Fruit fly (Drosophila melanogaster) ovary, adult (tissue): ENCODE data around the gene CG12112.
A peak's percentile ranks its signal among the peaks of the same experiment; 100 is the strongest.

ENCODE experiments used
- CG17801 ChIP-seq: fragments of 200-800 bp; optimal IDR thresholded peaks from 2 replicates; lab custom pipeline; 2019; ENCODE audit warnings: missing biosample characterization, mild to moderate bottlenecking, missing genetic modification characterization, moderate library complexity; ENCODE audit not compliant: partially characterized antibody

Gene CG12112

DNA sequence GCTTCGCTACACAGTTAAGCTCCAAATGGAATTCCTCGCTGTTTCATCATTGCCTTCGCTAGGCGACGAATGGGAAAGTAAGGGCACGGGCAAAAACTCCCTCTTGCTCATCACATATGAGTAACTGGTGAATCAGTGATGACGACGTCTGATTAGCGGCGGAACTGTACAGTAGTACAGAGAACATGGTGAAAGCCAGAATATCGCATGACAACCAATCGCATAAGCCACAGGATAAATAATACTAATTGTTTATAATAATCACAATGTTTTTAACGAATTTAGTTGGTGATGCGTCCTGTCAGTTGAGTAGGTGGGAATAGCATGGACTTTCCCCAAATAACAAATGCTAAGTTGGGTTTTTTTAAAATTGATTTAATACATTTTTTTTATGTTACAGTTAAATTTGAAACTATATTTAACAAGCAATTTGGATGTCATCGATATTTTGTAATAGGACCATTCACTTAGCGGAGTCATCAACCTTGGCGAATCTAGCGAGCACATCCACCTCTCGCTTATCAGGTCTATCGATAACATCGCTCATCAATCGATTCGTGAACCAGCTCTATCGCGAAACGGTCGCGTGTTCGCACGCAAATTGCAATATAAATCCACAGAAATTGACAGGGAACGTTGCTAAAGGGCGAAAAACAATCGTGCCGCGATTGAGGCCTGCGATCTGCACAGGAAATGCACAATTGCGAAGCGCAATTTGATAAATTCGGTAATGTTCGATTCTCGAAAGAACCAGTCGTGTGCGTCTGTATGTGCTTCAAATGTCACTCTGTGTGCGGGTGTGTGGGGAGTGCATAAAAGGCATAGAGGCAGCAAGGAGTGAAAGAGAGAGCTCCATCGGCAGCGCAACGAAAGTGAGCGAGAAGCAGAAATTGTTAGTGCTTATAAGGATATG is at the start of gene CG12112, which contains the start of gene Trf4-1:
Gene CG12112 (minus strand): TSS at position 106 of the 913 bp plus-strand sequence.
Gene Trf4-1 (plus strand): TSS at position 236 of the 913 bp plus-strand sequence.
- TF ChIP-seq CG17801: peak; percentile 55

DNA sequence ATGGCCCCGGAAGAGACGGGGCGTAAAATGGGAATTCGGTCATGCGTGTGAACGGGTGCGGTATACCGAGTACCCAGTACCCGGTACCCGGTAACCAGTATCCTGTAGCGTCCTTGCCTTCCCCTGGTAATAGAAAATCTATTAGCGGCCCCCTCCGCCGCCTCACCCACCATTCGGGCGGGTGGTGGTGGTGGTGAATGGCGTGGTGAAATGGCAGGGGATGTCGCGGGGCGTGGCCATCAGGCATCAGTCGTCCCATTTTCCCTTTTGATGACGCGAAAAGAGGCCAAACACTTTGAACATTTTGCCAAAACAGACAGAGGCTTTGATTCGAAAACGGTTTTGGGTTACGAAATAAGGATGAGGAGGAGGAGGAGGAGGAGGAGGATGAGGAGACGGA is 47.9 kb upstream of the CG12112 start:
- no peak for TF ChIP-seq CG17801

DNA sequence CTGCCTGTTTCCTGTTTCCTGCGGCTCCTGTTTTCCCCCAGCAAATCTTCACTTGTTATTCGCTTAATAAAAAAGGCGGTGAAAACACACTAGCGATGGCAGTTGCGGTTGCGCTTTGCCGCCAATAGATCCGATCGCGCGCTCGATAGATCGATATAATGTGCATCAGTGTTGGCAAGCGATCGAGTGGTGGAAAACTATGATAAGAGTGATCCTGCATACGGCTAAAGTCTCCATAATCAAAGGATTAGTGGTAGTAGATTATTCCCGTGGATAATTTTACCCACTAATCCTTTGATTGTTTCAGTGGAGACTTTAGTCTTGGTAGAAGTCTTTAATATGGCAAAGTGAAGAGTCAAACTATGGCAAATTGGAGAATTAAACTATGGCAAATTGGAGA is 46.2 kb upstream of the CG12112 start, which contains the start of gene Caf1-180:
Gene Caf1-180 (minus strand): TSS at position 99 of the 400 bp plus-strand sequence.
- TF ChIP-seq CG17801: no peak

DNA sequence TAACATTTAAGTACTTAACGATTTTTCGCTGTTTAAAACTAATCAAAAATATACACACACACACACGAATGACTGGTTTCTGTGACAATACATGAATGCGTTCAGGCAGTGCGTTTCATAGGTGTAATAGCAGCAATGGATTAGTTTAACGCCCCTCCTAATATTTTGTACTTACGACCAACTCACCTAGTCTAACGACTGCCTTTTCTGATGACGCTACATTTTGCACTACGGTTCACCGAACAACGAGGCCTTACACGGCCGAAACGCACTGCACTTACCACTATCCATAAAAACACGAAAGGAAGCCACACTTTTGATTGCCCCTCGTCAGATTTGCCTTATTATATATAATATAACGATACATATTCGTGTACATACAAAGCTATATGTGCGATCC is 41.2 kb upstream of the CG12112 start:
- TF ChIP-seq CG17801: no peak

DNA sequence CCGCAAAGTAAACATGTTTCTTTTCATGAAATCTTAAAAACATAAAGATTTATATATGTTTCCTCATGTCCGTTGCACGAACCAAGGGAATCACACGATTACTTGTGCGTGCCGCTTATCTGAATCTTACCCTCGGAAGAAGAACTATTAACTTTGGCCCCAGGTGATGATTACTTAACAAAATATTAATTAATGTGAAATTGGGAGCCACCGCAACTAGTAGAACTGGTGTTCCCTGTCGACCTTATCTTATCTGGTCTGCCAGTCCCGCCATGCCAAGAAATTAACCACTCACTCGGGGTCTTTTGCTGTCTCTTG is 33.1 kb upstream of the CG12112 start:
- no peak for TF ChIP-seq CG17801

DNA sequence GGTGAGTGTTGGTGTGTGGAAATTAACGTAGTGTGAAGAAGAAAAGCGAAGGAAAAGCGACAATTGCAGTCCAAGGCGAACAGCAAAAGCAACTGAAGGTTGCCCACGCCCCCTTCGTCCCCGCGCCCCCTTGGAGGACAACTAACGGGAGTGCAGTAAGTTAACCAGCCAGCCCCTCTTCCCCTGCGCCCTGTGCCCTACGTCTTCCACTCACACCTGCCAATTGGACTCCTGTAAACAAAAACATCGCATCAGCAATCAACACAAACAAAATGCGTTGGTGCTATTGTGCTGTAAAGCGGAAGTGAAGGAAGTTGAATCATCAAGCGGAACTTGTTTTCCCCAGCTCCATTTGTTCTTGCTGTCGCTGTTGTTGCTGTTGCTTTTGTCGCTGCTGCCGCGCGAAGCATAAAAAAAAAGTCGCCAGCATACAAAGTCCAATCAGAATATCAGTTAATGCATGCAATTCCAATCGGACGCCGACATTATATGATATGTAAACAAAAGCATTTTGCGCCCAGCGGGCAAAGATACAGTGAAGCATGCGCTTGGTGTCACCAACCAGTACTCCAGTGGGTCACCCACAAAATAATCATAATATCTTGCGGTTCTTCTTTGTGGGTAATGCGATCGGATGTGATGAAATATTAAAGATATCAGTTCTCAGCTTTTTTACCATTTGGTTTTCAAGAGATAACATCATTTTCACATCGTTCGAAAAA is 32.6 kb upstream of the CG12112 start:
- no peak for TF ChIP-seq CG17801

DNA sequence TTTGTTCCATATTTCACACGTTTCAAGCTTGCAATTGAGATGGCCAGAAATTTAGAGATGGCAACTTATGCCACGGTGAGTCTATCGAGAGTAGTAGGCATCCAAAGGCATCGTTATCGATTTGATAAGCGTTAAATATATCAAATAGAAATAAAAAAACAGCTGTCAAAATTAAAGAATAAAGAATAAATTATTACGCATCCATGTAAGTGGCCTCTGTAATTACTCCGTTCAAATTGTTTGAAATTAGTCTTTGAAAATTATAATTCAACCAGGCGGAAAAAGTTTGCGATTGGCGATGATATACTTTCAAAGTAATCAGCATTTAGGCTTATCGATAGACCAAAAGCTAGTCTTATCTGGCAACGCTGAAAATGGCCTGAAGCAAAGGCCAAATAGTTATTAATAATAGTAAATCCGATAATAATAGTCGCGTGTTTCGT is 31.7 kb upstream of the CG12112 start, which contains the start of the genes CG12659 and Crag:
Gene CG12659 (minus strand): TSS at position 45 of the 443 bp plus-strand sequence.
Gene Crag (plus strand): TSS at position 347 of the 443 bp plus-strand sequence.
- peak; percentile 13 for TF ChIP-seq CG17801

DNA sequence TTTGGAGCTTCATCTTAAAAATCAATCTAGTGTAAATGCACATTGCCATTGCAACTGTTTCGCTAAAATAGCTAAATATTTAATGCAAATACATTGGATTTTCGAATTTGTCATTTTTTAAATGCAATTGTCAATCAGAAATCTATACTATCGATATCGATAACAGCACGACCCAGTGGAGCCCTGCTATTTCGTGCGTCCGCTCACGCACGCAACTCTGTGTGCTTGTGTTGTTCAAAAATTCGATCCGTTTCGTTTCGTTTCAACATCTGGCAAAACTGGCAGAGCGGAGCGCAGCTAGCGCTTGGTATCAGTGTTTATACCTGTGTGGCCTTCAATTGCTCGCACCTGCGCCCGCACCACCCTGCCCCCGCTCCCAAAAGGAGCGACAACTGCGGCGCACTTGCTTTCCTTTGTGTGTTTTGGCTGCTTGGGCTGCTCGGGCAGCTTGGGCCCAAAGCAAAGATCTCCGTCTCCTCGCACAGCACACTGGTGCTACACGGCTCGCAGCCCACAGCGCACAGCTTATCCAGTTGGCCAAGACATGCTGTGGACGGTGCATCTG is 28.7 kb upstream of the CG12112 start, which contains the start of gene CG12081:
Gene CG12081 (plus strand): TSS at position 205 of the 565 bp plus-strand sequence.
- peak; percentile 19 for TF ChIP-seq CG17801

DNA sequence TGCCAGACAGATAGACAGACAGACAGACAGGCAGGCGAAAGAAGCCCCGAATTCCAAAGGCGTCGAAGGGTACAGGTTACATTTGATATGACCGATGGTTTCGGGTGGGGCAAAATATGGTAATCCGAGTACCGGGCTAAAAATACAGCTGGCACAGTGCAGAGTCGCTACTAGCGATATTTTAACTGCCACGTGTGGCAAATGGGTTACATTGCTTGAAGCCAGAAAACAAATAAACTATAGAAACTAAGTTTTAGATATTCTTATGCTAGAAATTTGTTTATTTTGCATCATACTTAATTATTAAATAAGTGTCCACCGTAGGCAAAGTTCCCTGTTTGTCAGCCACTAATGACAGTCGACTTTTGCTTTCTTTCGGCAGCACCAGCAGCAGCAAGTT is 23.2 kb upstream of the CG12112 start:
- TF ChIP-seq CG17801: no peak

DNA sequence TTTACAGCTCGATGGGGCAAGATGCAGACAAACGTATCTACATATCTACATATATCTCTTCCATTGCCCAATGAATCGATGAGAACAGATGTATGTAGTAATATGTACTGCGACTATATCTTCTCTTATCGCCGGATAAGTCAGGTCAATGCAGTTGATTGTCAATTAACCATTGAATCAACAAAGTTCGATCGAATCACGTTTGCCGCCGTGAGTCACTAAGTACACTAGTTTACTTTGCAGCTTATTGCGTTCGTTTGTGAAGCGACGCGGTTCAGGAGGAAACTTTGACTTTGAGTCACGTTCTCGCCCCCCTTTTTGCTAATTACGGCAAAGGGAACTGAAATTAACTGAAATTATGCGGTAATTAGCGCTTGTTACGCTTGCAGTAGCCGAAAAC is 20.8 kb upstream of the CG12112 start:
- no peak for TF ChIP-seq CG17801

DNA sequence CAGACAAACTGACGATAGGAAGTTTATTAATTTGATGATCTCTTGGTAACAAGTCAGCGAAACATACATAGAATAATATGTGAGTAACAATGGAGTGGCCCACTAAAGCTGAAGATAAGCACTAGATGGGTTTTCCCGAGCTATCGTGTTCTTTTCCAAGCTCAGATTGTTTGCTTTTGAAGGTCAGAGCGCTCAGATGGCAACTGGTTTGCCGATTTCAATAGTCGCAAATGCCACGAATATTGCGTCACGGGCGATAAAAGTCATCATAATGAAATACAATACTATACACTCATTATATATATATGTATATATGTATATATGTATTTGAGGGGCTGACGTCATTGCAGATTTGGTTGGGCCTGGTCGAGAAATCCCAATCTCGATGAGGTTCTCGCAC is 19.9 kb upstream of the CG12112 start:
- TF ChIP-seq CG17801: no peak

DNA sequence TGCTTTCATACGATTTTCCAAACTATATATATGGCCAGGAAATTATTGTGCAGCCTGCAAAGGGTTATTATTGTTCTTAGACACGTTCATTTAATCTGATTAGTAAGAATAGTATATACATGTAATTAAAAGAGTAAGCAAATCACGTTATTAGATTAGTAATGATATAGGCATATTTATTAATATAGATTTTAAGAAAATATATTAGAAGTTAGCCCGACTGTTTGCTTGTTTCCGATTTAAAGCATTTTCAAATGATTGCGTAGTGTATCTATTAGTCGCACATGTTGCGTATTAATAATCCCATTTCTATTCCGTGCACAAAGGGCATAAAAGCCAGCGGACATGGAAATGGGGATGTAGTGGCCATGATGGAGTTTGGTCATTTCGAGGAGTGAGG is 19.1 kb upstream of the CG12112 start:
- no peak for TF ChIP-seq CG17801

DNA sequence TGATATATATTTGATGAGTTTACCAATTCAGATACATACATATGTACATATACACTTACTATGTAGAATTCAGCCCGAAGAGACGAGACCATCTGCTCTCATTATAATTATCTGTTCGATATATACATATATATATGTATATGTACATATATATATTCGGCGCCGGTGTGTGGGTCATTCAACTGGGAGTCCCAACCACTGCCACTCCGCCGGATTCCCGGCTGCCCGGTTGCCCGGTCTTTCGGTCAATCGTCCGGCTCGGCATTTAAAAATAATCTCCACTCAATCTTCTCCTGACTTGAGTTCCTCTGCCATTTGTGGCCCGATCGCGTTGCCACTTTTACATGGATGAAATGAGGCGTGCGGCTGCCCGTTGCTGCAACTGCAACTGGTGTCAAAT is 16.7 kb upstream of the CG12112 start:
- TF ChIP-seq CG17801: no peak

DNA sequence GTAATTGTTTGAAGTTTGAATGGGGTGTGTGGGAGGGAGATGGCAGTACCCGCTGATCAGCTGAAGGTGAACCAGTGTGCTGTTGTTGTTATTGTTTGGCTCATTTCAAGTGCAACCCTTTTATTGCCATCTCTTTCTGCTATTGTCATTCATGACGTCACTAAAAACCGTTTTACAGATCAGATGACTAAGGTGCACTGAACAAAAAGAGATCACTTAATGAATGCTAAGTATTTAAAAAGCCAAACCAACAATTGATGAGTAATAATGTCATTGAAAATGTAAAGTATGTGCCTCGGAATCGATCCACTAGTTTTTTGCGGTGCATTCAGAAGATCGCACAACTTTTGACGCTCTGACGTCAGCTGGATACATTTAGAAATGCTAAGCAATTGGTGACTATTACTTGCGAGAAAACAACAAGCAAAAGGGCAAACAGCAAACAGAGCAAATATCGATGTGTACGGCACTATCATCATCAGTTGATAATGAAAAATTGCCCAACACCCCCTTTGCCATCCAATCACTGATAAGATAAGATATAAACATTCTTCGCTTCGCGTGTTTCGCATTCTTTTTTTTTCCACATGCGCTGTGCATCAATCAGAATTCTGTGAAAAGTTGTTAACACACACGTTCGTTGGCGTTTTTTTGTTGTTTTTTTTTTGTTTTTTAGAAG is 14.8 kb upstream of the CG12112 start:
- TF ChIP-seq CG17801: peak; percentile 78

DNA sequence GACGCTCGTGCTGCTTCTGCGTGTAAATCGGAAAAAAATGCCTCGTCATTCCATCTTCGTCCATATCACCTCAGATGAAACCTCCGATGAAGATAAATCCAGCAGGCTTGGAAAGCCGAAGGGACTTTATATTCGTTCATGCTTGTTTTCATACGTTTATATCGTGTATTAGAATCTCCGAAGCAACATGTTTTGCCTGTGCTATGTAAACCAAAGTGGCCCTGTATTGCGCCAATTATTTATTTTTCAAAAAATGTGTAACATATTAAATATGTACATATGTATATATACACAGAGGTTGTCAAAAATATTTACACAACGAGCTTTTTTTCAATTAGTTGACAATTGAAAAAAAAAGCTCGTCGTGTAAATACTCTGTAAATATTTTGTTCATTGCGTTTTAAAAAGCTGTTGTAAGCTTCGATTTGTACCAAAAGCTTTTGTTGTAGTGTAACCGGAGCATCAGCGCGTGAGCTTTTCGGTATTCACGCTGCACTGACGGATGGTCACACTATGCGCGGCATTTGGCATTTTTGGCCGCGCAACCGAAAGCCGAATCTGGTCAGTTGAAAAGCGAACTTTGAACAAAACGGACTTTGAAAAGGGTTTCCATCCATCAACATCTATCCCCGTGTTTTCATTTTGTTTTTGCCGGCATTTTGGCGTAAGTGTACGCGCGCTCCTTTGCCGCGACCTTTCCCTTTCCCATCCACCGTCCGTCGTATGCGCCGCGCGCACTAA is 13.9 kb upstream of the CG12112 start, which contains the start of gene CG12065:
Gene CG12065 (plus strand): TSS at position 563 of the 741 bp plus-strand sequence.
- peak; percentile 54 for TF ChIP-seq CG17801
